Fruit fly (Drosophila melanogaster) whole organism, prepupa: ENCODE measurements around the gene CG15734.

Experiments
- CG11762 ChIP-seq: fragments of 200-800 bp; sonication (Bioruptor generic); optimal IDR thresholded peaks from 3 replicates; lab custom pipeline; 2016; ENCODE audit warnings: missing biosample characterization, missing genetic modification characterization; ENCODE audit not compliant: insufficient read depth
- CG31627 ChIP-seq: fragments of 200-800 bp; sonication (Bioruptor generic); optimal IDR thresholded peaks from 3 replicates; lab custom pipeline; 2016; ENCODE audit warnings: missing biosample characterization, missing genetic modification characterization
- CG34406 ChIP-seq: fragments of 200-800 bp; sonication (Bioruptor generic); optimal IDR thresholded peaks from 3 replicates; lab custom pipeline; 2016; ENCODE audit warnings: missing biosample characterization, missing genetic modification characterization
- CG6792 ChIP-seq: fragments of 200-800 bp; sonication (Bioruptor generic); optimal IDR thresholded peaks from 3 replicates; lab custom pipeline; 2016; ENCODE audit warnings: missing biosample characterization, missing genetic modification characterization
- CG6854 ChIP-seq: fragments of 200-800 bp; sonication (Bioruptor generic); optimal IDR thresholded peaks from 2 replicates; lab custom pipeline; 2017; ENCODE audit warnings: missing biosample characterization, mild to moderate bottlenecking, missing genetic modification characterization
- CG8119 ChIP-seq: fragments of 200-800 bp; sonication (Bioruptor generic); IDR thresholded peaks from 3 replicates; pipeline ENCODE4 v1.3.6; 2022; ENCODE audit warnings: missing biosample characterization, missing genetic modification characterization
- OdsH ChIP-seq: fragments of 200-800 bp; sonication (Bioruptor generic); optimal IDR thresholded peaks from 3 replicates; lab custom pipeline; 2016; ENCODE audit warnings: missing biosample characterization, missing genetic modification characterization
- Sox102F ChIP-seq: fragments of 200-800 bp; sonication (Bioruptor generic); optimal IDR thresholded peaks from 2 replicates; lab custom pipeline; 2016; ENCODE audit warnings: missing biosample characterization, mild to moderate bottlenecking, missing genetic modification characterization
- acj6 ChIP-seq: fragments of 200-800 bp; sonication (Bioruptor generic); optimal IDR thresholded peaks from 3 replicates; lab custom pipeline; 2016; ENCODE audit warnings: missing biosample characterization, missing genetic modification characterization
- fd85E ChIP-seq: fragments of 200-800 bp; sonication (Bioruptor generic); optimal IDR thresholded peaks from 3 replicates; lab custom pipeline; 2016; ENCODE audit warnings: missing biosample characterization, missing genetic modification characterization
- pdm3 ChIP-seq: fragments of 200-800 bp; sonication (Bioruptor generic); optimal IDR thresholded peaks from 3 replicates; lab custom pipeline; 2016; ENCODE audit warnings: missing biosample characterization, missing genetic modification characterization
- topi ChIP-seq: fragments of 200-800 bp; sonication (Bioruptor generic); optimal IDR thresholded peaks from 3 replicates; lab custom pipeline; 2016; ENCODE audit warnings: missing biosample characterization, missing genetic modification characterization

- TF ChIP-seq CG6792 (no peak), acj6 (GFP tag; lab: Kevin White, UChicago) (no peak), topi (GFP tag; lab: Kevin White, UChicago) (no peak), OdsH (no peak), CG34406 (GFP tag; lab: Kevin White, UChicago) (no peak), CG31627 (GFP tag; lab: Kevin White, UChicago) (no peak), CG8119 (GFP tag; lab: Robert Waterston, UW) (no peak), CG11762 (GFP tag; lab: Kevin White, UChicago) (no peak), fd85E (GFP tag; lab: Kevin White, UChicago) (no peak), CG6854 (GFP tag; lab: Kevin White, UChicago) (no peak), pdm3 (GFP tag; lab: Kevin White, UChicago) (no peak), Sox102F (GFP tag; lab: Kevin White, UChicago) (no peak)
These were observed 43.4 kb downstream of the CG15734 start, which contains the start of gene Ten-a for dm6 chrX:12043398-12043797.
